Worm (Caenorhabditis elegans) whole organism, L3 larva: ENCODE data around the gene mutd-1.

Experiments used
- R02D3.7 ChIP-seq: fragments of 150-350 bp; optimal IDR thresholded peaks from 2 replicates; lab custom pipeline; 2014; ENCODE audit warnings: missing biosample characterization, missing genetic modification characterization
- ZK546.5 ChIP-seq: sonication (generic microtip); optimal IDR thresholded peaks from 2 replicates; lab custom pipeline; 2017; ENCODE audit warnings: missing biosample characterization, missing genetic modification characterization
- aly-2 ChIP-seq: fragments of 150-350 bp; optimal IDR thresholded peaks from 2 replicates; lab custom pipeline; 2014; ENCODE audit warnings: missing biosample characterization, missing genetic modification characterization
- ama-1 ChIP-seq: fragments of 150-350 bp; optimal IDR thresholded peaks from 2 replicates; lab custom pipeline; 2018
- ceh-28 ChIP-seq: fragments of 150-350 bp; optimal IDR thresholded peaks from 2 replicates; lab custom pipeline; 2014; ENCODE audit warnings: missing biosample characterization, missing genetic modification reagents, missing genetic modification characterization
- ceh-82 ChIP-seq: fragments of 150-350 bp; optimal IDR thresholded peaks from 2 replicates; lab custom pipeline; 2014; ENCODE audit warnings: missing biosample characterization, missing genetic modification characterization
- ceh-9 ChIP-seq: sonication (generic microtip); optimal IDR thresholded peaks from 2 replicates; lab custom pipeline; 2018; ENCODE audit warnings: missing biosample characterization, missing genetic modification characterization
- daf-12 ChIP-seq: fragments of 150-350 bp; optimal IDR thresholded peaks from 2 replicates; lab custom pipeline; 2014; ENCODE audit warnings: missing biosample characterization, missing genetic modification reagents, missing genetic modification characterization
- egl-27 ChIP-seq: sonication (generic microtip); optimal IDR thresholded peaks from 4 replicates; lab custom pipeline; 2017; ENCODE audit warnings: missing biosample characterization, missing genetic modification reagents, missing genetic modification characterization
- elt-1 ChIP-seq: fragments of 150-350 bp; optimal IDR thresholded peaks from 2 replicates; lab custom pipeline; 2014; ENCODE audit warnings: missing biosample characterization, missing genetic modification characterization
- elt-2 ChIP-seq: sonication (generic microtip); optimal IDR thresholded peaks from 2 replicates; lab custom pipeline; 2016; ENCODE audit warnings: missing genetic modification reagents, mild to moderate bottlenecking, missing genetic modification characterization, missing compliant biosample characterization
- elt-3 ChIP-seq, 3 experiments: fragments of 150-350 bp in 1 of 3; sonication (generic microtip) in 2 of 3; optimal IDR thresholded peaks; 2 replicates in 2 of 3; 4 replicates in 1 of 3; lab custom pipeline; 2014 to 2017; ENCODE audit warnings: missing biosample characterization in 3 of 3, missing genetic modification characterization in 3 of 3
- eor-1 ChIP-seq, 2 experiments: fragments of 150-350 bp; optimal IDR thresholded peaks; 2 replicates each; lab custom pipeline; 2014 to 2018; ENCODE audit warnings: missing biosample characterization in 2 of 2, missing genetic modification characterization in 2 of 2
- fkh-10 ChIP-seq: sonication (generic microtip); optimal IDR thresholded peaks from 2 replicates; lab custom pipeline; 2017; ENCODE audit warnings: missing biosample characterization, missing genetic modification reagents, missing genetic modification characterization
- fkh-2 ChIP-seq: fragments of 150-350 bp; optimal IDR thresholded peaks from 2 replicates; lab custom pipeline; 2014; ENCODE audit warnings: missing biosample characterization, missing genetic modification reagents, missing genetic modification characterization
- fos-1 ChIP-seq: fragments of 150-350 bp; optimal IDR thresholded peaks from 2 replicates; lab custom pipeline; 2014; ENCODE audit warnings: missing biosample characterization, missing genetic modification characterization
- hmg-11 ChIP-seq: sonication (generic microtip); optimal IDR thresholded peaks from 2 replicates; lab custom pipeline; 2016; ENCODE audit warnings: missing genetic modification characterization, missing compliant biosample characterization
- jun-1 ChIP-seq: fragments of 150-350 bp; optimal IDR thresholded peaks from 2 replicates; lab custom pipeline; 2014; ENCODE audit warnings: missing biosample characterization, missing genetic modification reagents, missing genetic modification characterization
- lin-15B ChIP-seq: fragments of 150-350 bp; optimal IDR thresholded peaks from 2 replicates; lab custom pipeline; 2014; ENCODE audit warnings: missing biosample characterization, missing genetic modification characterization
- lin-39 ChIP-seq: fragments of 150-350 bp; optimal IDR thresholded peaks from 2 replicates; lab custom pipeline; 2018; ENCODE audit warnings: missing biosample characterization, missing genetic modification reagents, missing genetic modification characterization
- lsy-12 ChIP-seq: sonication (generic microtip); optimal IDR thresholded peaks from 2 replicates; lab custom pipeline; 2016; ENCODE audit warnings: mild to moderate bottlenecking, missing genetic modification characterization, missing compliant biosample characterization
- mdl-1 ChIP-seq: fragments of 150-350 bp; optimal IDR thresholded peaks from 2 replicates; lab custom pipeline; 2014; ENCODE audit warnings: missing biosample characterization, missing genetic modification characterization
- nfya-1 ChIP-seq: sonication (generic microtip); optimal IDR thresholded peaks from 2 replicates; lab custom pipeline; 2017; ENCODE audit warnings: missing genetic modification characterization, mild to moderate bottlenecking, missing compliant biosample characterization, antibody characterized with exemption, moderate library complexity; ENCODE audit not compliant: insufficient read depth
- nhr-11 ChIP-seq: fragments of 150-350 bp; optimal IDR thresholded peaks from 2 replicates; lab custom pipeline; 2014; ENCODE audit warnings: missing biosample characterization, missing genetic modification characterization
- nhr-12 ChIP-seq: fragments of 150-350 bp; optimal IDR thresholded peaks from 2 replicates; lab custom pipeline; 2014; ENCODE audit warnings: missing biosample characterization, missing genetic modification characterization
- nhr-237 ChIP-seq: fragments of 150-350 bp; optimal IDR thresholded peaks from 2 replicates; lab custom pipeline; 2014; ENCODE audit warnings: missing biosample characterization, missing genetic modification characterization
- nhr-25 ChIP-seq: sonication (generic microtip); optimal IDR thresholded peaks from 2 replicates; lab custom pipeline; 2017; ENCODE audit warnings: missing biosample characterization, missing genetic modification characterization
- nhr-28 ChIP-seq: fragments of 150-350 bp; optimal IDR thresholded peaks from 2 replicates; lab custom pipeline; 2014; ENCODE audit warnings: missing biosample characterization, missing genetic modification characterization
- nhr-43 ChIP-seq: sonication (generic microtip); optimal IDR thresholded peaks from 2 replicates; lab custom pipeline; 2016; ENCODE audit warnings: mild to moderate bottlenecking, missing genetic modification characterization, missing compliant biosample characterization; ENCODE audit not compliant: poor library complexity, severe bottlenecking
- nhr-67 ChIP-seq: fragments of 150-350 bp; optimal IDR thresholded peaks from 2 replicates; lab custom pipeline; 2014; ENCODE audit warnings: missing biosample characterization, missing genetic modification characterization
- nhr-76 ChIP-seq: fragments of 150-350 bp; sonication (generic microtip); optimal IDR thresholded peaks from 5 replicates; lab custom pipeline; 2014; ENCODE audit warnings: missing biosample characterization, missing genetic modification characterization
- nhr-77 ChIP-seq: fragments of 150-350 bp; optimal IDR thresholded peaks from 2 replicates; lab custom pipeline; 2014; ENCODE audit warnings: missing biosample characterization, missing genetic modification characterization
- sea-2 ChIP-seq: fragments of 150-350 bp; sonication (generic microtip); optimal IDR thresholded peaks from 4 replicates; lab custom pipeline; 2014; ENCODE audit warnings: missing biosample characterization, missing genetic modification reagents, missing genetic modification characterization
- skn-1 ChIP-seq: fragments of 150-350 bp; optimal IDR thresholded peaks from 2 replicates; lab custom pipeline; 2014; ENCODE audit warnings: missing biosample characterization, missing genetic modification characterization
- snpc-4 ChIP-seq: fragments of 150-350 bp; optimal IDR thresholded peaks from 2 replicates; lab custom pipeline; 2014; ENCODE audit warnings: missing biosample characterization, missing genetic modification characterization
- tbx-2 ChIP-seq: sonication (generic microtip); optimal IDR thresholded peaks from 2 replicates; lab custom pipeline; 2016; ENCODE audit warnings: mild to moderate bottlenecking, missing genetic modification characterization, missing compliant biosample characterization
- unc-62 ChIP-seq: fragments of 150-350 bp; sonication (generic microtip); optimal IDR thresholded peaks from 4 replicates; lab custom pipeline; 2014; ENCODE audit warnings: missing biosample characterization, missing genetic modification reagents, missing genetic modification characterization
- zag-1 ChIP-seq: fragments of 150-350 bp; optimal IDR thresholded peaks from 2 replicates; lab custom pipeline; 2014; ENCODE audit warnings: missing biosample characterization, missing genetic modification characterization
- ztf-4 ChIP-seq: fragments of 150-350 bp; optimal IDR thresholded peaks from 2 replicates; lab custom pipeline; 2014; ENCODE audit warnings: missing biosample characterization, missing genetic modification characterization

mutd-1 gene

ce11 chrIV:7156356-7156755 lies 22.5 kb upstream of the mutd-1 start, which contains the start of gene maph-9:
Gene maph-9 (plus strand): TSS chrIV:7156628.
- TF ChIP-seq egl-27 (tag; lab: Kevin White, UChicago) (no peak), ama-1 (lab: Kevin White, UChicago) (no peak), R02D3.7 (tag; lab: Kevin White, UChicago) (no peak), fkh-2 (no peak)
- TF ChIP-seq, all 47 proteins: peak for 0

ce11 chrIV:7154356-7154755 lies 20.5 kb upstream of the mutd-1 start, which contains the start of gene C34D4.2:
Gene C34D4.2 (plus strand): TSS chrIV:7154656.
- TF ChIP-seq daf-12 (tag; lab: Kevin White, UChicago): no peak
- no peak for TF ChIP-seq nhr-12 (tag; lab: Kevin White, UChicago)
- no peak for TF ChIP-seq nhr-76 (tag; lab: Kevin White, UChicago)
- TF ChIP-seq nhr-43 (tag; lab: Kevin White, UChicago): no peak
- TF ChIP-seq nfya-1: no peak
- no peak for TF ChIP-seq fkh-10 (GFP tag; lab: Kevin White, UChicago)
- no peak for TF ChIP-seq elt-2 (tag; lab: Kevin White, UChicago)
- no peak for TF ChIP-seq jun-1 (tag; lab: Kevin White, UChicago)
- no peak for TF ChIP-seq unc-62 (GFP tag; lab: Kevin White, UChicago)
- no peak for TF ChIP-seq hmg-11 (tag; lab: Kevin White, UChicago)
- no peak for TF ChIP-seq ceh-82 (tag; lab: Kevin White, UChicago)

ce11 chrIV:7153362-7153761 lies 19.5 kb upstream of the mutd-1 start, which contains the start of gene C34D4.3:
Gene C34D4.3 (plus strand): TSS chrIV:7153662.
- no peak for TF ChIP-seq egl-27 (tag; lab: Kevin White, UChicago)
- no peak for TF ChIP-seq fkh-2
- TF ChIP-seq ceh-9 (tag; lab: Kevin White, UChicago): no peak
- no peak for TF ChIP-seq nhr-43 (tag; lab: Kevin White, UChicago)
- TF ChIP-seq nhr-28 (tag; lab: Kevin White, UChicago): no peak
- no peak for TF ChIP-seq ztf-4 (tag; lab: Kevin White, UChicago)
- TF ChIP-seq ceh-82 (tag; lab: Kevin White, UChicago): no peak
- TF ChIP-seq fos-1 (tag; lab: Kevin White, UChicago): no peak
- TF ChIP-seq lin-39: no peak
- no peak for TF ChIP-seq daf-12 (tag; lab: Kevin White, UChicago)
- TF ChIP-seq tbx-2 (tag; lab: Kevin White, UChicago): no peak
- TF ChIP-seq ZK546.5: no peak
- TF ChIP-seq ama-1 (lab: Kevin White, UChicago): no peak
- TF ChIP-seq lsy-12 (tag; lab: Kevin White, UChicago): no peak
- no peak for TF ChIP-seq aly-2
- TF ChIP-seq ceh-28 (tag; lab: Kevin White, UChicago): no peak
- TF ChIP-seq sea-2: no peak
- TF ChIP-seq, all 47 proteins: peak for 0

ce11 chrIV:7152409-7152808 lies 18.5 kb upstream of the mutd-1 start, which contains the start of gene col-113:
Gene col-113 (minus strand): TSS chrIV:7152509.
- TF ChIP-seq R02D3.7 (tag; lab: Kevin White, UChicago) (no peak), fkh-2 (no peak), lin-15B (tag; lab: Kevin White, UChicago) (no peak), lin-39 (no peak), nhr-67 (tag; lab: Kevin White, UChicago) (no peak), tbx-2 (tag; lab: Kevin White, UChicago) (no peak), ceh-9 (tag; lab: Kevin White, UChicago) (no peak), nhr-43 (tag; lab: Kevin White, UChicago) (no peak), fkh-10 (GFP tag; lab: Kevin White, UChicago) (no peak), nhr-25 (no peak), nhr-77 (no peak), nhr-76 (tag; lab: Kevin White, UChicago) (no peak)
- TF ChIP-seq, all 47 proteins: peak for 0

DNA sequence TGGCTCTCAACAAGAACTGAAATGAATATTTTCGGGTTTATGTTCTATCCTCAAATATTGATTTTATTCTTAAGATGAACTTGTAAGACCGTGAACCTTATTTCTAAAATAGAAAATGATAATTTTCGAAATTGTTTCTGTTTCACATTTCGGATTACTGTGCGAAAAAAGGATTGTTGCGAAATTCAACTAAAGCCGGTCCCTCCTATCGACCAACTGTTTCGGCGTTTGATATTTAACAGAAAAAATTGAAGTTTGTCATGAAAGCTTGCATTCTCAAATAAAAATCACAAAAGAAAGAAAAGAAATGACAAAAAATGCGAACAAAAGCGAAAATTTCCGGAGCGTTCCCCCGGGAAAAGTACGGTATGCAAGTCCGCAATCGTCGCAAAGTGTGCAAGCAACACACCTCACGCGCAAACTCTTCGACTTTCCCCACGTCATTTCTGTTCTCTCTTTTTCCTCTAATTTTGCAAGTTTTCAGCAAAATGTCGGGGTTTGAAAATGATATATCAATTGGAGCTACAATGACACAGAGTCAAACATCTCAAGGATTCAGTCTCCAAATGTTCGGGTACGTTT lies 15.2 kb upstream of the mutd-1 start, which contains the start of gene C34D4.4:
Gene C34D4.4 (plus strand): TSS at position 342 of the 582 bp plus-strand sequence.
- TF ChIP-seq elt-3 (tag; optimal IDR thresholded peaks at IDR 0.05; lab: Kevin White, UChicago) (no peak), hmg-11 (tag; lab: Kevin White, UChicago) (peak; percentile 23), aly-2 (no peak), lin-39 (peak; percentile 14), fkh-2 (no peak), R02D3.7 (tag; lab: Kevin White, UChicago) (no peak), egl-27 (tag; lab: Kevin White, UChicago) (no peak), tbx-2 (tag; lab: Kevin White, UChicago) (no peak), nhr-11 (tag; lab: Kevin White, UChicago) (no peak), nhr-237 (tag; lab: Kevin White, UChicago) (no peak), skn-1 (no peak), mdl-1 (tag; lab: Kevin White, UChicago) (no peak), zag-1 (tag; lab: Kevin White, UChicago) (no peak), ceh-28 (tag; lab: Kevin White, UChicago) (no peak), ceh-82 (tag; lab: Kevin White, UChicago) (no peak), snpc-4 (tag; lab: Kevin White, UChicago) (peak; percentile 28), jun-1 (tag; lab: Kevin White, UChicago) (no peak), ZK546.5 (no peak), nhr-25 (peak; percentile 16), eor-1 (tag; optimal IDR thresholded peaks at IDR 0.05; lab: Kevin White, UChicago) (no peak), elt-1 (tag; lab: Kevin White, UChicago) (no peak), nhr-43 (tag; lab: Kevin White, UChicago) (no peak), lsy-12 (tag; lab: Kevin White, UChicago) (no peak), nfya-1 (peak; percentile 75), nhr-28 (tag; lab: Kevin White, UChicago) (no peak), fkh-10 (GFP tag; lab: Kevin White, UChicago) (no peak), ama-1 (lab: Kevin White, UChicago) (peak; percentile 16), daf-12 (tag; lab: Kevin White, UChicago) (no peak), ztf-4 (tag; lab: Kevin White, UChicago) (no peak)
